Worm (Caenorhabditis elegans) whole organism, mixed stage, embryonic: ENCODE measurements around the gene twk-5.

Source experiments
- M03D4.4 ChIP-seq: sonication (generic microtip); optimal IDR thresholded peaks from 2 replicates; lab custom pipeline; 2017; ENCODE audit warnings: mild to moderate bottlenecking, missing genetic modification characterization, missing compliant biosample characterization
- bed-3 ChIP-seq: fragments of 200-800 bp; sonication (Bioruptor generic); optimal IDR thresholded peaks from 3 replicates; lab custom pipeline; 2018; ENCODE audit warnings: mild to moderate bottlenecking, missing genetic modification characterization, moderate library complexity, missing compliant biosample characterization
- blmp-1 ChIP-seq: fragments of 150-350 bp; optimal IDR thresholded peaks from 2 replicates; lab custom pipeline; 2014; ENCODE audit warnings: missing biosample characterization, missing genetic modification characterization
- ceh-39 ChIP-seq: fragments of 150-350 bp; optimal IDR thresholded peaks from 2 replicates; lab custom pipeline; 2014; ENCODE audit warnings: missing biosample characterization, missing genetic modification characterization
- ceh-43 ChIP-seq: fragments of 200-800 bp; sonication (Bioruptor generic); optimal IDR thresholded peaks from 2 replicates; lab custom pipeline; 2018; ENCODE audit warnings: mild to moderate bottlenecking, missing genetic modification characterization, moderate library complexity, missing compliant biosample characterization
- ceh-83 ChIP-seq: fragments of 200-800 bp; sonication (Bioruptor generic); optimal IDR thresholded peaks from 2 replicates; lab custom pipeline; 2018; ENCODE audit warnings: mild to moderate bottlenecking, missing genetic modification characterization, missing compliant biosample characterization
- ces-1 ChIP-seq: fragments of 150-350 bp; optimal IDR thresholded peaks from 2 replicates; lab custom pipeline; 2014; ENCODE audit warnings: missing biosample characterization, missing genetic modification reagents, missing genetic modification characterization
- cnd-1 ChIP-seq: fragments of 200-800 bp; sonication (Bioruptor generic); optimal IDR thresholded peaks from 2 replicates; lab custom pipeline; 2018; ENCODE audit warnings: mild to moderate bottlenecking, missing genetic modification characterization, missing compliant biosample characterization
- drap-1 ChIP-seq: fragments of 200-800 bp; sonication (Bioruptor generic); optimal IDR thresholded peaks from 3 replicates; lab custom pipeline; 2018; ENCODE audit warnings: mild to moderate bottlenecking, missing genetic modification characterization, missing compliant biosample characterization
- elt-1 ChIP-seq: sonication (generic microtip); optimal IDR thresholded peaks from 2 replicates; lab custom pipeline; 2017; ENCODE audit warnings: missing genetic modification characterization, mild to moderate bottlenecking, missing compliant biosample characterization, antibody characterized with exemption, moderate library complexity, borderline replicate concordance; ENCODE audit not compliant: insufficient read depth
- elt-3 ChIP-seq: fragments of 150-350 bp; optimal IDR thresholded peaks from 2 replicates; lab custom pipeline; 2014; ENCODE audit warnings: missing biosample characterization, missing genetic modification characterization
- flh-1 ChIP-seq: fragments of 200-800 bp; sonication (Bioruptor generic); optimal IDR thresholded peaks from 2 replicates; lab custom pipeline; 2018; ENCODE audit warnings: mild to moderate bottlenecking, missing genetic modification characterization, moderate library complexity, missing compliant biosample characterization
- ham-2 ChIP-seq: fragments of 200-800 bp; sonication (Bioruptor generic); optimal IDR thresholded peaks from 2 replicates; lab custom pipeline; 2018; ENCODE audit warnings: mild to moderate bottlenecking, missing genetic modification characterization, missing compliant biosample characterization
- hlh-1 ChIP-seq: fragments of 150-350 bp; optimal IDR thresholded peaks from 2 replicates; lab custom pipeline; 2014; ENCODE audit warnings: missing biosample characterization, missing genetic modification reagents, missing genetic modification characterization
- lin-13 ChIP-seq: fragments of 150-350 bp; optimal IDR thresholded peaks from 2 replicates; lab custom pipeline; 2014; ENCODE audit warnings: missing biosample characterization, missing genetic modification characterization
- lin-32 ChIP-seq: fragments of 200-800 bp; sonication (Bioruptor generic); optimal IDR thresholded peaks from 2 replicates; lab custom pipeline; 2018; ENCODE audit warnings: mild to moderate bottlenecking, missing genetic modification characterization, missing compliant biosample characterization
- lsy-2 ChIP-seq: fragments of 150-350 bp; optimal IDR thresholded peaks from 2 replicates; lab custom pipeline; 2014; ENCODE audit warnings: missing biosample characterization, missing genetic modification characterization
- mab-5 ChIP-seq: fragments of 150-350 bp; optimal IDR thresholded peaks from 2 replicates; lab custom pipeline; 2014; ENCODE audit warnings: missing biosample characterization, missing genetic modification characterization
- mep-1 ChIP-seq: fragments of 150-350 bp; optimal IDR thresholded peaks from 2 replicates; lab custom pipeline; 2017; ENCODE audit warnings: missing biosample characterization, missing genetic modification reagents, missing genetic modification characterization, inconsistent platforms
- mls-2 ChIP-seq: sonication (generic microtip); optimal IDR thresholded peaks from 2 replicates; lab custom pipeline; 2016; ENCODE audit warnings: mild to moderate bottlenecking, missing genetic modification characterization, moderate library complexity, missing compliant biosample characterization
- nhr-12 ChIP-seq: fragments of 150-350 bp; optimal IDR thresholded peaks from 2 replicates; lab custom pipeline; 2014; ENCODE audit warnings: missing biosample characterization, missing genetic modification characterization
- nhr-2 ChIP-seq: fragments of 150-350 bp; optimal IDR thresholded peaks from 2 replicates; lab custom pipeline; 2014; ENCODE audit warnings: missing biosample characterization, missing genetic modification characterization
- nhr-237 ChIP-seq: fragments of 150-350 bp; optimal IDR thresholded peaks from 2 replicates; lab custom pipeline; 2014; ENCODE audit warnings: missing biosample characterization, missing genetic modification characterization
- nhr-28 ChIP-seq: fragments of 150-350 bp; optimal IDR thresholded peaks from 2 replicates; lab custom pipeline; 2014; ENCODE audit warnings: missing biosample characterization, missing genetic modification characterization
- nhr-76 ChIP-seq: sonication (generic microtip); optimal IDR thresholded peaks from 2 replicates; lab custom pipeline; 2017; ENCODE audit warnings: missing biosample characterization, missing genetic modification characterization
- pha-4 ChIP-seq: fragments of 150-350 bp; optimal IDR thresholded peaks from 2 replicates; lab custom pipeline; 2018; ENCODE audit warnings: missing biosample characterization, missing genetic modification reagents, missing genetic modification characterization
- sem-2 ChIP-seq: fragments of 200-800 bp; sonication (Bioruptor generic); optimal IDR thresholded peaks from 2 replicates; lab custom pipeline; 2018; ENCODE audit warnings: mild to moderate bottlenecking, missing genetic modification characterization, missing compliant biosample characterization
- snpc-4 ChIP-seq: fragments of 150-350 bp; optimal IDR thresholded peaks from 2 replicates; lab custom pipeline; 2014; ENCODE audit warnings: missing biosample characterization, missing genetic modification characterization
- sptf-1 ChIP-seq: sonication (generic microtip); optimal IDR thresholded peaks from 2 replicates; lab custom pipeline; 2017; ENCODE audit warnings: mild to moderate bottlenecking, missing genetic modification characterization, moderate library complexity, missing compliant biosample characterization
- tbx-8 ChIP-seq: fragments of 200-800 bp; sonication (Bioruptor generic); optimal IDR thresholded peaks from 2 replicates; lab custom pipeline; 2018; ENCODE audit warnings: mild to moderate bottlenecking, missing genetic modification characterization, moderate library complexity, missing compliant biosample characterization
- unc-120 ChIP-seq: sonication (generic microtip); optimal IDR thresholded peaks from 2 replicates; lab custom pipeline; 2017; ENCODE audit warnings: missing genetic modification characterization, missing compliant biosample characterization; ENCODE audit not compliant: poor library complexity, severe bottlenecking
- unc-39 ChIP-seq: fragments of 150-350 bp; optimal IDR thresholded peaks from 2 replicates; lab custom pipeline; 2014; ENCODE audit warnings: missing biosample characterization, missing genetic modification characterization
- unc-62 ChIP-seq: fragments of 150-350 bp; optimal IDR thresholded peaks from 2 replicates; lab custom pipeline; 2014; ENCODE audit warnings: missing biosample characterization, missing genetic modification reagents, missing genetic modification characterization
- zip-8 ChIP-seq: fragments of 150-350 bp; optimal IDR thresholded peaks from 2 replicates; lab custom pipeline; 2014; ENCODE audit warnings: missing biosample characterization, missing genetic modification characterization
- ztf-11 ChIP-seq: fragments of 150-350 bp; optimal IDR thresholded peaks from 2 replicates; lab custom pipeline; 2014; ENCODE audit warnings: missing biosample characterization, missing genetic modification characterization

twk-5 gene

ce11 chrII:11484600-11484999 is 500 bp downstream of the twk-5 start (continued):
- TF ChIP-seq cnd-1 (tag; lab: Kevin White, UChicago) (peak; percentile 98), sptf-1 (tag; lab: Kevin White, UChicago) (peak; percentile 100), drap-1 (GFP tag; lab: Kevin White, UChicago) (peak; percentile 98), lin-13 (peak; percentile 81), flh-1 (GFP tag; lab: Kevin White, UChicago) (peak; percentile 96), bed-3 (GFP tag; lab: Kevin White, UChicago) (peak; percentile 92)

- TF ChIP-seq snpc-4 (tag; lab: Kevin White, UChicago) (no peak), sptf-1 (tag; lab: Kevin White, UChicago) (no peak), nhr-2 (tag; lab: Kevin White, UChicago) (no peak), lsy-2 (no peak), flh-1 (GFP tag; lab: Kevin White, UChicago) (no peak), ceh-39 (tag; lab: Kevin White, UChicago) (no peak), ham-2 (GFP tag; lab: Kevin White, UChicago) (no peak), pha-4 (tag; lab: Kevin White, UChicago) (no peak), elt-1 (tag; lab: Kevin White, UChicago) (no peak), ceh-43 (GFP tag; lab: Kevin White, UChicago) (no peak), ces-1 (GFP tag; lab: Kevin White, UChicago) (no peak), elt-3 (tag; lab: Kevin White, UChicago) (no peak), mep-1 (no peak), tbx-8 (GFP tag; lab: Kevin White, UChicago) (no peak), nhr-12 (no peak), unc-62 (GFP tag; lab: Kevin White, UChicago) (no peak), lin-32 (GFP tag; lab: Kevin White, UChicago) (no peak), cnd-1 (tag; lab: Kevin White, UChicago) (no peak), hlh-1 (tag; lab: Kevin White, UChicago) (no peak)
Observed at ce11 chrII:11479076-11479475, 6.0 kb downstream of the twk-5 start, which contains the start of gene W02B12.12. TSS of gene W02B12.12 (minus strand) at chrII:11479176.

DNA sequence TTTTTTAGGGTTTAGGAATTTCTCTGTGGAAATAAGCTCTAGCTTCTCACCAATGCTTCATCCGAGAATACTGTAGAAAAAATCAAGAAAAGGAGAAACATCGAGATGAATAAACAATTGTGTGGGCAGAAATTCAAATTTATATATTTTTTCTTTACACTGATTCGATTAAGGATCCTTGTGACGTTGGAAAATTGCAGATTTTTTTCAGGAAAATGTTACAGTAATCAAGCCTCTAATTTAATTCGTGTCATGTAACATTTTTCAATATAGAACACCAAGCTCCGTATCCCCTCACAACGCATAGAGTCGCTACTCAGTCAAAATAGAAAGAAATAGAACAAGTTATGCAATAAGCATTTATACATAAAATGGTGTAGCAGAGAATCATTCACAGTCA is 8.7 kb downstream of the twk-5 start, which contains the start of gene W02B12.16:
W02B12.16 (minus strand) TSS at position 101 of the 400 bp plus-strand sequence.
- TF ChIP-seq nhr-76 (tag; lab: Kevin White, UChicago) (no peak), lsy-2 (no peak)

- peak; percentile 69 for TF ChIP-seq pha-4 (tag; lab: Kevin White, UChicago)
- TF ChIP-seq M03D4.4 (tag; lab: Kevin White, UChicago) = peak; percentile 70
- TF ChIP-seq bed-3 (GFP tag; lab: Kevin White, UChicago) = peak; percentile 19
- TF ChIP-seq unc-120 (tag; lab: Kevin White, UChicago) = peak; percentile 34
- no peak for TF ChIP-seq flh-1 (GFP tag; lab: Kevin White, UChicago)
- no peak for TF ChIP-seq ham-2 (GFP tag; lab: Kevin White, UChicago)
- peak; percentile 82 for TF ChIP-seq ces-1 (GFP tag; lab: Kevin White, UChicago)
- TF ChIP-seq hlh-1 (tag; lab: Kevin White, UChicago) = no peak
- TF ChIP-seq unc-39 (tag; lab: Kevin White, UChicago) = no peak
- peak; percentile 51 for TF ChIP-seq cnd-1 (tag; lab: Kevin White, UChicago)
- no peak for TF ChIP-seq elt-1 (tag; lab: Kevin White, UChicago)
- TF ChIP-seq blmp-1 = no peak
- no peak for TF ChIP-seq ceh-39 (tag; lab: Kevin White, UChicago)
- no peak for TF ChIP-seq nhr-12
- TF ChIP-seq lin-32 (GFP tag; lab: Kevin White, UChicago) = no peak
- no peak for TF ChIP-seq tbx-8 (GFP tag; lab: Kevin White, UChicago)
- no peak for TF ChIP-seq unc-62 (GFP tag; lab: Kevin White, UChicago)
- peak; percentile 89 for TF ChIP-seq mep-1
- TF ChIP-seq nhr-28 (tag; lab: Kevin White, UChicago) = no peak
- TF ChIP-seq lin-13 = peak; percentile 80
- TF ChIP-seq zip-8 (tag; lab: Kevin White, UChicago) = no peak
- TF ChIP-seq nhr-237 (tag; lab: Kevin White, UChicago) = peak; percentile 5
- peak; percentile 81 for TF ChIP-seq sptf-1 (tag; lab: Kevin White, UChicago)
- TF ChIP-seq mls-2 = peak; percentile 53
- TF ChIP-seq mab-5 (tag; lab: Kevin White, UChicago) = no peak
- no peak for TF ChIP-seq sem-2 (GFP tag; lab: Kevin White, UChicago)
- no peak for TF ChIP-seq nhr-2 (tag; lab: Kevin White, UChicago)
- no peak for TF ChIP-seq ceh-83 (GFP tag; lab: Kevin White, UChicago)
- no peak for TF ChIP-seq elt-3 (tag; lab: Kevin White, UChicago)
- TF ChIP-seq ztf-11 (tag; lab: Kevin White, UChicago) = no peak
- no peak for TF ChIP-seq snpc-4 (tag; lab: Kevin White, UChicago)
- TF ChIP-seq ceh-43 (GFP tag; lab: Kevin White, UChicago) = peak; percentile 67
- TF ChIP-seq drap-1 (GFP tag; lab: Kevin White, UChicago) = peak; percentile 54
- no peak for TF ChIP-seq nhr-76 (tag; lab: Kevin White, UChicago)
- TF ChIP-seq lsy-2 = peak; percentile 74
Observed at ce11 chrII:11473525-11474181, 11.4 kb downstream of the twk-5 start, which contains the start of the genes metl-1 and W02B12.11. TSS of gene metl-1 (minus strand) at chrII:11473575. TSS of gene W02B12.11 (plus strand) at chrII:11473861.
